Fruit fly (Drosophila melanogaster) whole organism, embryonic: Measurements from ENCODE around the gene Rpp20.

ENCODE experiments used
- Antp ChIP-seq: fragments of 200-800 bp; sonication (Bioruptor generic); optimal IDR thresholded peaks from 3 replicates; lab custom pipeline; 2016; ENCODE audit warnings: missing biosample characterization, missing genetic modification characterization
- BEAF-32 ChIP-seq: fragments of 200-800 bp; sonication (Bioruptor generic); optimal IDR thresholded peaks from 3 replicates; lab custom pipeline; 2017; ENCODE audit warnings: missing biosample characterization, missing genetic modification characterization, mild to moderate bottlenecking, moderate library complexity, missing genetic modification reagents
- BtbVII ChIP-seq: fragments of 200-800 bp; sonication (Bioruptor generic); optimal IDR thresholded peaks from 3 replicates; lab custom pipeline; 2017; ENCODE audit warnings: missing biosample characterization, mild to moderate bottlenecking, missing genetic modification characterization
- CG12236 ChIP-seq: fragments of 200-800 bp; sonication (Bioruptor generic); optimal IDR thresholded peaks from 2 replicates; lab custom pipeline; 2016; ENCODE audit warnings: missing biosample characterization, missing genetic modification characterization
- CG13287 ChIP-seq: fragments of 200-800 bp; sonication (Bioruptor generic); IDR thresholded peaks from 2 replicates; pipeline ENCODE4 v1.3.6; 2022; ENCODE audit warnings: missing biosample characterization, missing genetic modification characterization; ENCODE audit not compliant: partially characterized antibody
- CG13624 ChIP-seq: fragments of 200-800 bp; sonication (Bioruptor generic); optimal IDR thresholded peaks from 2 replicates; lab custom pipeline; 2016; ENCODE audit warnings: missing biosample characterization, missing genetic modification characterization
- CG13775 ChIP-seq: fragments of 200-800 bp; sonication (Bioruptor generic); optimal IDR thresholded peaks from 3 replicates; lab custom pipeline; 2017; ENCODE audit warnings: missing biosample characterization, mild to moderate bottlenecking, missing genetic modification characterization
- CG15479 ChIP-seq: fragments of 200-800 bp; sonication (Bioruptor generic); optimal IDR thresholded peaks from 3 replicates; lab custom pipeline; 2019; ENCODE audit warnings: missing biosample characterization, mild to moderate bottlenecking, missing genetic modification characterization, moderate library complexity
- CG15514 ChIP-seq: fragments of 200-800 bp; sonication (Bioruptor generic); optimal IDR thresholded peaks from 3 replicates; lab custom pipeline; 2017; ENCODE audit warnings: missing biosample characterization, missing genetic modification characterization, mild to moderate bottlenecking, moderate library complexity, missing genetic modification reagents
- CG1603 ChIP-seq: fragments of 200-800 bp; sonication (Bioruptor generic); optimal IDR thresholded peaks from 2 replicates; lab custom pipeline; 2019; ENCODE audit warnings: missing biosample characterization, mild to moderate bottlenecking, missing genetic modification characterization, moderate library complexity
- CG17186 ChIP-seq: fragments of 200-800 bp; sonication (Bioruptor generic); optimal IDR thresholded peaks from 3 replicates; lab custom pipeline; 2017; ENCODE audit warnings: missing biosample characterization, missing genetic modification reagents, missing genetic modification characterization
- CG17361 ChIP-seq: fragments of 200-800 bp; sonication (Bioruptor generic); IDR thresholded peaks from 3 replicates; pipeline ENCODE4 v1.3.6; 2022; ENCODE audit warnings: missing biosample characterization, missing genetic modification characterization
- CG2116 ChIP-seq: fragments of 200-800 bp; sonication (Bioruptor generic); optimal IDR thresholded peaks from 3 replicates; lab custom pipeline; 2018; ENCODE audit warnings: missing biosample characterization, mild to moderate bottlenecking, missing genetic modification characterization
- CG2875 ChIP-seq: fragments of 200-800 bp; sonication (Bioruptor generic); optimal IDR thresholded peaks from 2 replicates; lab custom pipeline; 2017; ENCODE audit warnings: missing biosample characterization, mild to moderate bottlenecking, missing genetic modification characterization, missing genetic modification reagents
- CG32532 ChIP-seq: fragments of 200-800 bp; sonication (Bioruptor generic); IDR thresholded peaks from 2 replicates; pipeline ENCODE4 v1.3.6; 2022; ENCODE audit warnings: missing biosample characterization, missing genetic modification characterization
- CG34224 ChIP-seq: fragments of 200-800 bp; sonication (Bioruptor generic); IDR thresholded peaks from 3 replicates; pipeline ENCODE4 v1.3.6; 2022; ENCODE audit warnings: missing biosample characterization, missing genetic modification characterization; ENCODE audit not compliant: partially characterized antibody
- CG34376 ChIP-seq: fragments of 200-800 bp; sonication (Bioruptor generic); optimal IDR thresholded peaks from 2 replicates; lab custom pipeline; 2018; ENCODE audit warnings: missing biosample characterization, mild to moderate bottlenecking, missing genetic modification characterization
- CG5245 ChIP-seq: fragments of 200-800 bp; sonication (Bioruptor generic); optimal IDR thresholded peaks from 3 replicates; lab custom pipeline; 2016; ENCODE audit warnings: missing biosample characterization, missing genetic modification characterization
- CG7745 ChIP-seq: fragments of 200-800 bp; sonication (Bioruptor generic); optimal IDR thresholded peaks from 2 replicates; lab custom pipeline; 2018; ENCODE audit warnings: missing biosample characterization, mild to moderate bottlenecking, missing genetic modification characterization, moderate library complexity
- CG8924 ChIP-seq: fragments of 200-800 bp; optimal IDR thresholded peaks from 3 replicates; lab custom pipeline; 2019; ENCODE audit warnings: missing biosample characterization, mild to moderate bottlenecking, missing genetic modification characterization, moderate library complexity
- Dip2 ChIP-seq: fragments of 200-800 bp; sonication (Bioruptor generic); IDR thresholded peaks from 2 replicates; pipeline ENCODE4 v1.3.6; 2022; ENCODE audit warnings: missing biosample characterization, missing genetic modification characterization
- E2f1 ChIP-seq: fragments of 200-800 bp; sonication (Bioruptor generic); IDR thresholded peaks from 2 replicates; pipeline ENCODE4 v1.3.6; 2022; ENCODE audit warnings: missing biosample characterization, missing genetic modification characterization
- Fer3 ChIP-seq: fragments of 200-800 bp; sonication (Bioruptor generic); optimal IDR thresholded peaks from 2 replicates; lab custom pipeline; 2018; ENCODE audit warnings: missing biosample characterization, mild to moderate bottlenecking, missing genetic modification characterization, moderate library complexity
- MBD-R2 ChIP-seq: fragments of 200-800 bp; sonication (Bioruptor generic); IDR thresholded peaks from 2 replicates; pipeline ENCODE4 v1.3.6; 2022; ENCODE audit warnings: missing biosample characterization, missing genetic modification characterization
- Ravus ChIP-seq: fragments of 200-800 bp; sonication (Bioruptor generic); IDR thresholded peaks from 2 replicates; pipeline ENCODE4 v1.3.6; 2022; ENCODE audit warnings: missing biosample characterization, missing genetic modification characterization
- Rfx ChIP-seq: fragments of 200-800 bp; sonication (Bioruptor generic); IDR thresholded peaks from 2 replicates; pipeline ENCODE4 v1.3.6; 2022; ENCODE audit warnings: missing biosample characterization, missing genetic modification characterization
- Rx ChIP-seq: fragments of 200-800 bp; sonication (Bioruptor generic); IDR thresholded peaks from 2 replicates; pipeline ENCODE4 v1.3.6; 2022; ENCODE audit warnings: missing biosample characterization, missing genetic modification characterization
- Scr ChIP-seq: fragments of 200-800 bp; sonication (Bioruptor generic); IDR thresholded peaks from 2 replicates; pipeline ENCODE4 v1.3.6; 2022; ENCODE audit warnings: missing biosample characterization, missing genetic modification characterization; ENCODE audit not compliant: partially characterized antibody
- YL-1 ChIP-seq: fragments of 200-800 bp; sonication (Bioruptor generic); optimal IDR thresholded peaks from 3 replicates; lab custom pipeline; 2017; ENCODE audit warnings: missing biosample characterization, mild to moderate bottlenecking, missing genetic modification characterization
- al ChIP-seq: fragments of 200-800 bp; sonication (Bioruptor generic); IDR thresholded peaks from 2 replicates; pipeline ENCODE4 v1.3.6; 2022; ENCODE audit warnings: missing biosample characterization, missing genetic modification characterization
- ato ChIP-seq: fragments of 200-800 bp; sonication (Bioruptor generic); IDR thresholded peaks from 2 replicates; pipeline ENCODE4 v1.3.6; 2022; ENCODE audit warnings: missing biosample characterization, missing genetic modification characterization; ENCODE audit not compliant: partially characterized antibody
- az2 ChIP-seq: fragments of 200-800 bp; sonication (Bioruptor generic); optimal IDR thresholded peaks from 3 replicates; lab custom pipeline; 2016; ENCODE audit warnings: missing biosample characterization, missing genetic modification characterization
- bbx ChIP-seq: fragments of 200-800 bp; sonication (Bioruptor generic); IDR thresholded peaks from 2 replicates; pipeline ENCODE4 v1.3.6; 2022; ENCODE audit warnings: missing biosample characterization, missing genetic modification characterization; ENCODE audit not compliant: partially characterized antibody
- crp ChIP-seq, 2 experiments: fragments of 200-800 bp; sonication (Bioruptor generic); optimal IDR thresholded peaks; 2 replicates in 1 of 2; 3 replicates in 1 of 2; lab custom pipeline; 2017; ENCODE audit warnings: missing biosample characterization in 2 of 2, missing genetic modification characterization in 2 of 2, mild to moderate bottlenecking in 1 of 2, moderate library complexity in 1 of 2
- cwo ChIP-seq: fragments of 200-800 bp; sonication (Bioruptor generic); optimal IDR thresholded peaks from 3 replicates; lab custom pipeline; 2017; ENCODE audit warnings: missing biosample characterization, missing genetic modification characterization, mild to moderate bottlenecking, moderate library complexity, missing genetic modification reagents
- dmrt11E ChIP-seq: fragments of 200-800 bp; sonication (Bioruptor generic); optimal IDR thresholded peaks from 3 replicates; lab custom pipeline; 2018; ENCODE audit warnings: missing biosample characterization, mild to moderate bottlenecking, missing genetic modification characterization, moderate library complexity
- ftz-f1 ChIP-seq: fragments of 200-800 bp; sonication (Bioruptor generic); optimal IDR thresholded peaks from 2 replicates; lab custom pipeline; 2016; ENCODE audit warnings: missing biosample characterization, missing genetic modification characterization
- her ChIP-seq: fragments of 200-800 bp; sonication (Bioruptor generic); optimal IDR thresholded peaks from 2 replicates; lab custom pipeline; 2016; ENCODE audit warnings: missing biosample characterization, missing genetic modification characterization
- kay ChIP-seq: fragments of 200-800 bp; sonication (Bioruptor generic); optimal IDR thresholded peaks from 2 replicates; lab custom pipeline; 2016; ENCODE audit warnings: missing biosample characterization, missing genetic modification characterization
- lov ChIP-seq, 2 experiments: fragments of 200-800 bp in 1 of 2; fragments of >200 bp in 1 of 2; sonication (Bioruptor generic) in 1 of 2; IDR thresholded peaks in 1 of 2; optimal IDR thresholded peaks in 1 of 2; 2 replicates in 1 of 2; 3 replicates in 1 of 2; pipeline versions ENCODE4 v1.3.6 to Lab custom; 2017 to 2022; ENCODE audit warnings: missing biosample characterization in 1 of 2, missing genetic modification characterization in 1 of 2
- nerfin-1 ChIP-seq: fragments of 200-800 bp; sonication (Bioruptor generic); optimal IDR thresholded peaks from 3 replicates; lab custom pipeline; 2019; ENCODE audit warnings: missing biosample characterization, mild to moderate bottlenecking, missing genetic modification characterization, moderate library complexity
- phol ChIP-seq: fragments of 200-800 bp; sonication (Bioruptor generic); optimal IDR thresholded peaks from 3 replicates; lab custom pipeline; 2018; ENCODE audit warnings: missing biosample characterization, mild to moderate bottlenecking, missing genetic modification characterization, moderate library complexity
- sens ChIP-seq: fragments of 200-800 bp; sonication (Bioruptor generic); peaks from one replicate; lab custom pipeline; 2016; ENCODE audit warnings: missing biosample characterization, missing genetic modification characterization
- shn ChIP-seq: fragments of 200-800 bp; sonication (Bioruptor generic); optimal IDR thresholded peaks from 3 replicates; lab custom pipeline; 2016; ENCODE audit warnings: missing biosample characterization, missing genetic modification characterization
- trem ChIP-seq: fragments of 200-800 bp; optimal IDR thresholded peaks from 3 replicates; lab custom pipeline; 2019; ENCODE audit warnings: missing biosample characterization, mild to moderate bottlenecking, missing genetic modification characterization, moderate library complexity
- vnd ChIP-seq: fragments of 200-800 bp; sonication (Bioruptor generic); IDR thresholded peaks from 3 replicates; pipeline ENCODE4 v1.3.6; 2022; ENCODE audit warnings: missing biosample characterization, missing genetic modification characterization; ENCODE audit not compliant: partially characterized antibody

Gene Rpp20

dm6 chrX:19745908-19746604, 1.8 kb downstream of the Rpp20 start, which contains the start of gene parvin (continued):
- TF ChIP-seq ato, result no peak
- no peak for TF ChIP-seq Ravus
- no peak for TF ChIP-seq CG2875
- TF ChIP-seq Fer3 (tag; lab: Kevin White, UChicago), result no peak
- no peak for TF ChIP-seq CG12236 (GFP tag; lab: Kevin White, UChicago)
- TF ChIP-seq dmrt11E (tag; lab: Kevin White, UChicago), result no peak
- TF ChIP-seq ftz-f1 (GFP tag; lab: Kevin White, UChicago), result peak; percentile 69
- TF ChIP-seq al (GFP tag; lab: Robert Waterston, UW), result no peak
- no peak for TF ChIP-seq kay (GFP tag; lab: Kevin White, UChicago)
- no peak for TF ChIP-seq CG8924 (tag; lab: Kevin White, UChicago)
- TF ChIP-seq trem (tag; lab: Kevin White, UChicago), result peak; percentile 7
- TF ChIP-seq CG13287 (GFP tag; lab: Robert Waterston, UW), result peak; percentile 19; the same call in 1 of the 2 replicates
- no peak for TF ChIP-seq sens
- TF ChIP-seq CG13775 (GFP tag; lab: Kevin White, UChicago), result no peak
- TF ChIP-seq BtbVII (GFP tag; lab: Kevin White, UChicago), result peak; percentile 87
- no peak for TF ChIP-seq CG13624
- no peak for TF ChIP-seq Rx (GFP tag; lab: Robert Waterston, UW)

dm6 chrX:19748014-19748413, 3.8 kb downstream of the Rpp20 start, which contains the start of gene Alr:
Gene Alr (plus strand): TSS chrX:19748314.
- TF ChIP-seq her (GFP tag; lab: Kevin White, UChicago) (no peak), az2 (GFP tag; lab: Kevin White, UChicago) (no peak), cwo (GFP tag; lab: Kevin White, UChicago) (no peak), lov (optimal IDR thresholded peaks at IDR 0.05; lab: Kevin White, UChicago) (no peak), lov (GFP tag; IDR thresholded peaks at IDR 0.05; lab: Robert Waterston, UW) (no peak)

dm6 chrX:19748565-19748964, 4.3 kb downstream of the Rpp20 start:
- TF ChIP-seq vnd (GFP tag; lab: Robert Waterston, UW) (0 out of 3 replicates have a peak, but pooled peaks have one; percentile 17), CG15479 (GFP tag; lab: Kevin White, UChicago) (peak; percentile 64), Antp (GFP tag; lab: Kevin White, UChicago) (peak; percentile 44), CG34224 (GFP tag; lab: Robert Waterston, UW) (no peak), Dip2 (no peak), CG7745 (tag; lab: Kevin White, UChicago) (no peak), CG1603 (peak; percentile 68), CG2116 (GFP tag; lab: Kevin White, UChicago) (peak; percentile 87), YL-1 (GFP tag; lab: Kevin White, UChicago) (peak; percentile 23), Rfx (peak; percentile 47), CG15514 (GFP tag; lab: Kevin White, UChicago) (peak; percentile 66), shn (peak; percentile 5), CG5245 (GFP tag; lab: Kevin White, UChicago) (no peak), E2f1 (GFP tag; lab: Robert Waterston, UW) (no peak), BEAF-32 (GFP tag; lab: Kevin White, UChicago) (peak; percentile 64), nerfin-1 (tag; lab: Kevin White, UChicago) (no peak), CG32532 (GFP tag; lab: Robert Waterston, UW) (peak; percentile 35; the same call in 1 of the 2 replicates), CG17361 (GFP tag; lab: Robert Waterston, UW) (no peak), crp (GFP tag; optimal IDR thresholded peaks at IDR 0.05; lab: Kevin White, UChicago) (peak in 1 of 2 experiments; percentile 59), Scr (GFP tag; lab: Robert Waterston, UW) (peak; percentile 54), MBD-R2 (GFP tag; lab: Robert Waterston, UW) (peak; percentile 62), CG34376 (GFP tag; lab: Kevin White, UChicago) (peak; percentile 46), CG17186 (GFP tag; lab: Kevin White, UChicago) (peak; percentile 68), phol (tag; lab: Kevin White, UChicago) (peak; percentile 45), bbx (GFP tag; lab: Robert Waterston, UW) (0 out of 2 replicates have a peak, but pooled peaks have one; percentile 41)
